Worm (Caenorhabditis elegans): ENCODE data around the gene R07B7.10.

Gene R07B7.10

ce11 chrV:12098123-12098522 is 15.1 kb downstream of the R07B7.10 start, which contains the start of gene nhr-209:
TSS of gene nhr-209 (plus strand) at chrV:12098149.
- TF ChIP-seq hmg-4 (GFP tag; optimal IDR thresholded peaks at IDR 0.05): no peak
- TF ChIP-seq B0310.2 (tag; optimal IDR thresholded peaks at IDR 0.05): no peak
- TF ChIP-seq ceh-36 (tag; optimal IDR thresholded peaks at IDR 0.05): no peak
- no peak for TF ChIP-seq sea-1 (GFP tag; conservative IDR thresholded peaks at IDR 0.05)
- no peak for TF ChIP-seq flt-1 (GFP tag; IDR thresholded peaks at IDR 0.05)
- no peak for TF ChIP-seq tbx-37 (GFP tag; conservative IDR thresholded peaks at IDR 0.05)
- no peak for TF ChIP-seq tra-4 (tag; optimal IDR thresholded peaks at IDR 0.05)
- no peak for TF ChIP-seq scrt-1 (GFP tag; IDR thresholded peaks at IDR 0.05)
- TF ChIP-seq hnd-1 (tag; optimal IDR thresholded peaks at IDR 0.05): no peak
- TF ChIP-seq ama-1 (optimal IDR thresholded peaks at IDR 0.05): no peak
- TF ChIP-seq ceh-13 (GFP tag; optimal IDR thresholded peaks at IDR 0.05): no peak
- TF ChIP-seq tbx-11 (GFP tag; IDR thresholded peaks at IDR 0.05): no peak
- TF ChIP-seq hmbx-1 (tag; optimal IDR thresholded peaks at IDR 0.05): no peak
- TF ChIP-seq F13C5.2 (tag; optimal IDR thresholded peaks at IDR 0.05): no peak
- no peak for TF ChIP-seq ets-7 (tag; optimal IDR thresholded peaks at IDR 0.05)

ce11 chrV:12100794-12101343 is 17.9 kb downstream of the R07B7.10 start, which contains the start of gene nhr-154:
TSS of gene nhr-154 (plus strand) at chrV:12101293.
- no peak for TF ChIP-seq tbx-37 (GFP tag; conservative IDR thresholded peaks at IDR 0.05)
- TF ChIP-seq pes-1 (GFP tag; IDR thresholded peaks at IDR 0.05): no peak
- TF ChIP-seq F13C5.2 (tag; optimal IDR thresholded peaks at IDR 0.05): no peak
- no peak for TF ChIP-seq ets-7 (tag; optimal IDR thresholded peaks at IDR 0.05)
- TF ChIP-seq hnd-1 (tag; optimal IDR thresholded peaks at IDR 0.05): no peak

ce11 chrV:12103920-12104319 is 20.9 kb downstream of the R07B7.10 start, which contains the start of gene nhr-153:
TSS of gene nhr-153 (plus strand) at chrV:12104220.
- TF ChIP-seq ceh-13 (GFP tag; optimal IDR thresholded peaks at IDR 0.05) (no peak), aly-1 (tag; optimal IDR thresholded peaks at IDR 0.05) (no peak), ets-7 (tag; optimal IDR thresholded peaks at IDR 0.05) (no peak), flt-1 (GFP tag; IDR thresholded peaks at IDR 0.05) (no peak), ama-1 (optimal IDR thresholded peaks at IDR 0.05) (no peak), hmbx-1 (tag; optimal IDR thresholded peaks at IDR 0.05) (no peak), tbx-11 (GFP tag; IDR thresholded peaks at IDR 0.05) (no peak), tra-4 (tag; optimal IDR thresholded peaks at IDR 0.05) (no peak), ceh-36 (tag; optimal IDR thresholded peaks at IDR 0.05) (no peak), hmg-4 (GFP tag; optimal IDR thresholded peaks at IDR 0.05) (no peak), sea-1 (GFP tag; conservative IDR thresholded peaks at IDR 0.05) (no peak), F13C5.2 (tag; optimal IDR thresholded peaks at IDR 0.05) (no peak)

ce11 chrV:12106841-12107240 is 23.8 kb downstream of the R07B7.10 start, which contains the start of gene nhr-136:
TSS of gene nhr-136 (plus strand) at chrV:12107141.
- TF ChIP-seq ets-7 (tag; optimal IDR thresholded peaks at IDR 0.05) (no peak), hnd-1 (tag; optimal IDR thresholded peaks at IDR 0.05) (no peak), hmg-4 (GFP tag; optimal IDR thresholded peaks at IDR 0.05) (no peak), ceh-13 (GFP tag; optimal IDR thresholded peaks at IDR 0.05) (no peak), B0310.2 (tag; optimal IDR thresholded peaks at IDR 0.05) (no peak), sea-1 (GFP tag; conservative IDR thresholded peaks at IDR 0.05) (no peak), scrt-1 (GFP tag; IDR thresholded peaks at IDR 0.05) (no peak), tbx-37 (GFP tag; conservative IDR thresholded peaks at IDR 0.05) (no peak), pes-1 (GFP tag; IDR thresholded peaks at IDR 0.05) (no peak), tra-4 (tag; optimal IDR thresholded peaks at IDR 0.05) (no peak), tbx-11 (GFP tag; IDR thresholded peaks at IDR 0.05) (no peak), hmbx-1 (tag; optimal IDR thresholded peaks at IDR 0.05) (no peak), ama-1 (optimal IDR thresholded peaks at IDR 0.05) (no peak), F13C5.2 (tag; optimal IDR thresholded peaks at IDR 0.05) (no peak), aly-1 (tag; optimal IDR thresholded peaks at IDR 0.05) (no peak), flt-1 (GFP tag; IDR thresholded peaks at IDR 0.05) (no peak), ceh-36 (tag; optimal IDR thresholded peaks at IDR 0.05) (no peak)

- TF ChIP-seq hmg-4 (GFP tag; optimal IDR thresholded peaks at IDR 0.05) (no peak), ceh-36 (tag; optimal IDR thresholded peaks at IDR 0.05) (no peak), tra-4 (tag; optimal IDR thresholded peaks at IDR 0.05) (no peak), tbx-11 (GFP tag; IDR thresholded peaks at IDR 0.05) (no peak), hnd-1 (tag; optimal IDR thresholded peaks at IDR 0.05) (no peak), tbx-37 (GFP tag; conservative IDR thresholded peaks at IDR 0.05) (no peak), scrt-1 (GFP tag; IDR thresholded peaks at IDR 0.05) (no peak), aly-1 (tag; optimal IDR thresholded peaks at IDR 0.05) (no peak), ama-1 (optimal IDR thresholded peaks at IDR 0.05) (no peak)
Observed at ce11 chrV:12111452-12111851, 28.4 kb downstream of the R07B7.10 start, which contains the start of gene lhpp-1. TSS of gene lhpp-1 (minus strand) at chrV:12111805.

- TF ChIP-seq aly-1 (tag; optimal IDR thresholded peaks at IDR 0.05): no peak
- no peak for TF ChIP-seq hmbx-1 (tag; optimal IDR thresholded peaks at IDR 0.05)
- no peak for TF ChIP-seq ceh-36 (tag; optimal IDR thresholded peaks at IDR 0.05)
- TF ChIP-seq tbx-11 (GFP tag; IDR thresholded peaks at IDR 0.05): no peak
- no peak for TF ChIP-seq ets-7 (tag; optimal IDR thresholded peaks at IDR 0.05)
- TF ChIP-seq F13C5.2 (tag; optimal IDR thresholded peaks at IDR 0.05): no peak
- no peak for TF ChIP-seq hnd-1 (tag; optimal IDR thresholded peaks at IDR 0.05)
- TF ChIP-seq hmg-4 (GFP tag; optimal IDR thresholded peaks at IDR 0.05): no peak
- TF ChIP-seq pes-1 (GFP tag; IDR thresholded peaks at IDR 0.05): no peak
- no peak for TF ChIP-seq ceh-13 (GFP tag; optimal IDR thresholded peaks at IDR 0.05)
- no peak for TF ChIP-seq tra-4 (tag; optimal IDR thresholded peaks at IDR 0.05)
- TF ChIP-seq sea-1 (GFP tag; conservative IDR thresholded peaks at IDR 0.05): no peak
- TF ChIP-seq B0310.2 (tag; optimal IDR thresholded peaks at IDR 0.05): no peak
- TF ChIP-seq tbx-37 (GFP tag; conservative IDR thresholded peaks at IDR 0.05): no peak
- no peak for TF ChIP-seq scrt-1 (GFP tag; IDR thresholded peaks at IDR 0.05)
Observed at ce11 chrV:12113726-12114125, 30.7 kb downstream of the R07B7.10 start.

- no peak for TF ChIP-seq ama-1 (optimal IDR thresholded peaks at IDR 0.05)
- no peak for TF ChIP-seq ceh-36 (tag; optimal IDR thresholded peaks at IDR 0.05)
Observed at ce11 chrV:12114693-12115092, 31.7 kb downstream of the R07B7.10 start, which contains the start of gene spin-1. TSS of gene spin-1 (plus strand) at chrV:12114993.
